Fruit fly (Drosophila melanogaster): Measurements from ENCODE around the gene RanBP3.

Gene RanBP3

dm6 chr3R:23782456-23783402, 30.1 kb upstream of the RanBP3 start (continued):
- peak; percentile 77 for TF ChIP-seq CG13123 (GFP tag; optimal IDR thresholded peaks at IDR 0.05)
- peak; percentile 95 for TF ChIP-seq HLHmδ (GFP tag; optimal IDR thresholded peaks at IDR 0.05)
- peak; percentile 89 for TF ChIP-seq row (GFP tag; IDR thresholded peaks at IDR 0.05)
- peak; percentile 37 for TF ChIP-seq CG3163 (GFP tag; optimal IDR thresholded peaks at IDR 0.05)
- TF ChIP-seq dmrt99B (tag; optimal IDR thresholded peaks at IDR 0.05) = peak; percentile 92
- TF ChIP-seq CG10321 (GFP tag; IDR thresholded peaks at IDR 0.05) = no peak
- TF ChIP-seq cas (GFP tag; IDR thresholded peaks at IDR 0.05) = no peak
- no peak for TF ChIP-seq fru (optimal IDR thresholded peaks at IDR 0.05)
- peak; percentile 52 for TF ChIP-seq CG18011 (GFP tag; optimal IDR thresholded peaks at IDR 0.05)
- peak; percentile 63 for TF ChIP-seq btn (GFP tag; optimal IDR thresholded peaks at IDR 0.05)
- TF ChIP-seq bowl (GFP tag; IDR thresholded peaks at IDR 0.05) = no peak
- TF ChIP-seq danr (GFP tag; IDR thresholded peaks at IDR 0.05) = peak; percentile 78
- peak; percentile 73 for TF ChIP-seq lbe (GFP tag; optimal IDR thresholded peaks at IDR 0.05)
- peak; percentile 74 for TF ChIP-seq CG11695 (GFP tag; IDR thresholded peaks at IDR 0.05)
- TF ChIP-seq D19B (GFP tag; optimal IDR thresholded peaks at IDR 0.05) = peak; percentile 44
- TF ChIP-seq slbo (GFP tag; IDR thresholded peaks at IDR 0.05) = peak; percentile 33; the same call in 1 of the 2 replicates
- no peak for TF ChIP-seq Doc3 (GFP tag; IDR thresholded peaks at IDR 0.05; ENCODE audit: partially characterized antibody)
- peak; percentile 90 for TF ChIP-seq Ptx1 (GFP tag; IDR thresholded peaks at IDR 0.05)
- TF ChIP-seq sob (GFP tag; IDR thresholded peaks at IDR 0.05) = peak; percentile 21
- peak; percentile 89 for TF ChIP-seq sisA (GFP tag; IDR thresholded peaks at IDR 0.05)
- TF ChIP-seq CG14050 (GFP tag; IDR thresholded peaks at IDR 0.05) = peak; percentile 73
- TF ChIP-seq aop (GFP tag; IDR thresholded peaks at IDR 0.05) = peak; percentile 27; the same call in 1 of the 2 replicates
- TF ChIP-seq CG16815 (GFP tag; optimal IDR thresholded peaks at IDR 0.05) = peak; percentile 91
- peak; percentile 92 for TF ChIP-seq CG10267 (tag; optimal IDR thresholded peaks at IDR 0.05)
- peak; percentile 64 for TF ChIP-seq Ets97D (GFP tag; optimal IDR thresholded peaks at IDR 0.05)
- no peak for TF ChIP-seq bbx (GFP tag; IDR thresholded peaks at IDR 0.05; ENCODE audit: partially characterized antibody)
- TF ChIP-seq CG1792 (GFP tag; optimal IDR thresholded peaks at IDR 0.05) = peak; percentile 70
- TF ChIP-seq CG7372 (GFP tag; IDR thresholded peaks at IDR 0.05) = peak; percentile 62; the same call in 1 of the 2 replicates
- peak; percentile 88 for TF ChIP-seq CG16863 (GFP tag; optimal IDR thresholded peaks at IDR 0.05)
- peak; percentile 97 for TF ChIP-seq CG18262 (tag; optimal IDR thresholded peaks at IDR 0.05)
- TF ChIP-seq pho (GFP tag; optimal IDR thresholded peaks at IDR 0.05) = peak; percentile 9
- peak; percentile 96 for TF ChIP-seq CG14710 (tag; optimal IDR thresholded peaks at IDR 0.05)
- 0 out of 3 replicates have a peak, but pooled peaks have one; percentile 57 for TF ChIP-seq CG11456 (GFP tag; IDR thresholded peaks at IDR 0.05)
- TF ChIP-seq CG17802 (tag; optimal IDR thresholded peaks at IDR 0.05) = peak; percentile 77
- no peak; the same call in 1 of the 2 replicates for TF ChIP-seq CG17612 (GFP tag; IDR thresholded peaks at IDR 0.05)
- TF ChIP-seq grau (tag; optimal IDR thresholded peaks at IDR 0.05) = peak; percentile 86
- peak; percentile 71 for TF ChIP-seq chm (GFP tag; IDR thresholded peaks at IDR 0.05)
- peak; percentile 81 for TF ChIP-seq cwo (GFP tag; optimal IDR thresholded peaks at IDR 0.05)
- peak; percentile 77 for TF ChIP-seq CG12236 (GFP tag; optimal IDR thresholded peaks at IDR 0.05)
- peak; percentile 86 for TF ChIP-seq CG2678 (tag; optimal IDR thresholded peaks at IDR 0.05)
- no peak for TF ChIP-seq prd (optimal IDR thresholded peaks at IDR 0.05)
- TF ChIP-seq prd (GFP tag; IDR thresholded peaks at IDR 0.05) = peak; percentile 94
- peak; percentile 36 for TF ChIP-seq Dad (GFP tag; optimal IDR thresholded peaks at IDR 0.05)
- peak; percentile 84 for TF ChIP-seq CG4730 (GFP tag; IDR thresholded peaks at IDR 0.05)
- TF ChIP-seq CG4328 (GFP tag; optimal IDR thresholded peaks at IDR 0.05) = peak; percentile 75
- peak; percentile 76 for TF ChIP-seq CG3726 (GFP tag; IDR thresholded peaks at IDR 0.05)
- peak; percentile 95 for TF ChIP-seq gem (tag; optimal IDR thresholded peaks at IDR 0.05)
- TF ChIP-seq tll (GFP tag; optimal IDR thresholded peaks at IDR 0.05) = peak in 1 of 2 experiments; percentile 80
- peak; percentile 77; the same call in 1 of the 2 replicates for TF ChIP-seq dan (GFP tag; IDR thresholded peaks at IDR 0.05)
